Fruit fly (Drosophila melanogaster) whole organism, embryonic: ENCODE data around the gene Jhbp16.
A peak's percentile ranks its signal among the peaks of the same experiment; 100 is the strongest.

ENCODE experiments used
- CG16779 ChIP-seq: fragments of 200-800 bp; sonication (Bioruptor generic); IDR thresholded peaks from 2 replicates; pipeline ENCODE4 v1.3.6; 2022; ENCODE audit warnings: missing biosample characterization, missing genetic modification characterization
- CG1792 ChIP-seq: fragments of 200-800 bp; sonication (Bioruptor generic); optimal IDR thresholded peaks from 2 replicates; lab custom pipeline; 2016; ENCODE audit warnings: missing biosample characterization, missing genetic modification characterization
- CG7745 ChIP-seq: fragments of 200-800 bp; sonication (Bioruptor generic); optimal IDR thresholded peaks from 2 replicates; lab custom pipeline; 2018; ENCODE audit warnings: missing biosample characterization, mild to moderate bottlenecking, missing genetic modification characterization, moderate library complexity
- Jarid2 ChIP-seq: fragments of 200-800 bp; sonication (Bioruptor generic); optimal IDR thresholded peaks from 3 replicates; lab custom pipeline; 2017; ENCODE audit warnings: mild to moderate bottlenecking, missing biosample characterization, missing genetic modification reagents, missing genetic modification characterization
- Ravus ChIP-seq: fragments of 200-800 bp; sonication (Bioruptor generic); IDR thresholded peaks from 2 replicates; pipeline ENCODE4 v1.3.6; 2022; ENCODE audit warnings: missing biosample characterization, missing genetic modification characterization
- Taf1 ChIP-seq: fragments of 200-800 bp; sonication (Bioruptor generic); IDR thresholded peaks from 2 replicates; pipeline ENCODE4 v1.3.6; 2022; ENCODE audit warnings: missing biosample characterization, missing genetic modification characterization
- YL-1 ChIP-seq: fragments of 200-800 bp; sonication (Bioruptor generic); optimal IDR thresholded peaks from 3 replicates; lab custom pipeline; 2017; ENCODE audit warnings: missing biosample characterization, mild to moderate bottlenecking, missing genetic modification characterization
- crp ChIP-seq, 2 experiments: fragments of 200-800 bp; sonication (Bioruptor generic); optimal IDR thresholded peaks; 2 replicates in 1 of 2; 3 replicates in 1 of 2; lab custom pipeline; 2017; ENCODE audit warnings: missing biosample characterization in 2 of 2, missing genetic modification characterization in 2 of 2, mild to moderate bottlenecking in 1 of 2, moderate library complexity in 1 of 2
- eve ChIP-seq, 2 experiments: fragments of >200 bp; optimal IDR thresholded peaks; 2 replicates each; lab custom pipeline; 2017; ENCODE audit warnings: missing biosample characterization in 2 of 2, missing genetic modification characterization in 2 of 2

dm6 chr3R:21616061-21616851 lies 47.9 kb upstream of the Jhbp16 start:
- TF ChIP-seq CG7745 (tag; lab: Kevin White, UChicago) (no peak), Taf1 (no peak), CG16779 (GFP tag; lab: Robert Waterston, UW) (no peak), Jarid2 (GFP tag; lab: Kevin White, UChicago) (peak; percentile 13), CG1792 (GFP tag; lab: Kevin White, UChicago) (no peak), YL-1 (GFP tag; lab: Kevin White, UChicago) (no peak), Ravus (GFP tag; lab: Robert Waterston, UW) (no peak), eve (GFP tag; optimal IDR thresholded peaks at IDR 0.05; lab: Kevin White, UChicago) (no peak), crp (GFP tag; optimal IDR thresholded peaks at IDR 0.05; lab: Kevin White, UChicago) (no peak)
